Fruit fly (Drosophila melanogaster) whole organism, embryonic: ENCODE results near the gene Cdk5alpha.

Experiments
- CG10209 ChIP-seq: fragments of 200-800 bp; sonication (Bioruptor generic); optimal IDR thresholded peaks from 3 replicates; lab custom pipeline; 2017; ENCODE audit warnings: missing biosample characterization, mild to moderate bottlenecking, missing genetic modification characterization, missing genetic modification reagents
- CG10654 ChIP-seq: fragments of 200-800 bp; sonication (Bioruptor generic); optimal IDR thresholded peaks from 2 replicates; lab custom pipeline; 2016; ENCODE audit warnings: missing biosample characterization, missing genetic modification characterization
- CG11560 ChIP-seq: fragments of 200-800 bp; sonication (Bioruptor generic); IDR thresholded peaks from 3 replicates; pipeline ENCODE4 v1.3.6; 2022; ENCODE audit warnings: missing biosample characterization, missing genetic modification characterization
- CG12299 ChIP-seq: fragments of 200-800 bp; sonication (Bioruptor generic); optimal IDR thresholded peaks from 2 replicates; lab custom pipeline; 2018; ENCODE audit warnings: missing biosample characterization, mild to moderate bottlenecking, missing genetic modification characterization
- CG12391 ChIP-seq: fragments of 200-800 bp; sonication (Bioruptor generic); optimal IDR thresholded peaks from 3 replicates; lab custom pipeline; 2018; ENCODE audit warnings: missing biosample characterization, mild to moderate bottlenecking, missing genetic modification characterization, moderate library complexity
- CG14667 ChIP-seq: fragments of 200-800 bp; sonication (Bioruptor generic); IDR thresholded peaks from 2 replicates; pipeline ENCODE4 v1.3.6; 2022; ENCODE audit warnings: missing biosample characterization, missing genetic modification characterization
- CG15073 ChIP-seq: fragments of 200-800 bp; sonication (Bioruptor generic); optimal IDR thresholded peaks from 2 replicates; lab custom pipeline; 2016; ENCODE audit warnings: missing biosample characterization, missing genetic modification characterization
- CG1529 ChIP-seq: fragments of 200-800 bp; sonication (Bioruptor generic); optimal IDR thresholded peaks from 3 replicates; lab custom pipeline; 2018; ENCODE audit warnings: missing biosample characterization, missing genetic modification characterization
- CG16863 ChIP-seq: fragments of 200-800 bp; sonication (Bioruptor generic); optimal IDR thresholded peaks from 3 replicates; lab custom pipeline; 2016; ENCODE audit warnings: missing biosample characterization, missing genetic modification characterization
- CG17186 ChIP-seq: fragments of 200-800 bp; sonication (Bioruptor generic); optimal IDR thresholded peaks from 3 replicates; lab custom pipeline; 2017; ENCODE audit warnings: missing biosample characterization, missing genetic modification reagents, missing genetic modification characterization
- CG2875 ChIP-seq: fragments of 200-800 bp; sonication (Bioruptor generic); optimal IDR thresholded peaks from 2 replicates; lab custom pipeline; 2017; ENCODE audit warnings: missing biosample characterization, mild to moderate bottlenecking, missing genetic modification characterization, missing genetic modification reagents
- CG3065 ChIP-seq: fragments of 200-800 bp; sonication (Bioruptor generic); optimal IDR thresholded peaks from 2 replicates; lab custom pipeline; 2016; ENCODE audit warnings: missing biosample characterization, missing genetic modification characterization
- CG31365 ChIP-seq: fragments of 200-800 bp; sonication (Bioruptor generic); optimal IDR thresholded peaks from 2 replicates; lab custom pipeline; 2018; ENCODE audit warnings: missing biosample characterization, mild to moderate bottlenecking, missing genetic modification characterization
- CG42726 ChIP-seq: fragments of 200-800 bp; sonication (Bioruptor generic); IDR thresholded peaks from 2 replicates; pipeline ENCODE4 v1.3.6; 2022; ENCODE audit warnings: missing biosample characterization, missing genetic modification characterization; ENCODE audit not compliant: partially characterized antibody
- CG4820 ChIP-seq: fragments of 200-800 bp; sonication (Bioruptor generic); optimal IDR thresholded peaks from 3 replicates; lab custom pipeline; 2016; ENCODE audit warnings: missing biosample characterization, missing genetic modification characterization
- CG6175 ChIP-seq: fragments of 200-800 bp; sonication (Bioruptor generic); IDR thresholded peaks from 3 replicates; pipeline ENCODE4 v1.3.6; 2022; ENCODE audit warnings: missing biosample characterization, missing genetic modification characterization
- CG6272 ChIP-seq: fragments of 200-800 bp; sonication (Bioruptor generic); IDR thresholded peaks from 2 replicates; pipeline ENCODE4 v1.3.6; 2022; ENCODE audit warnings: missing biosample characterization, missing genetic modification characterization
- CG6791 ChIP-seq: fragments of 200-800 bp; sonication (Bioruptor generic); IDR thresholded peaks from 3 replicates; pipeline ENCODE4 v1.3.6; 2022; ENCODE audit warnings: missing biosample characterization, missing genetic modification characterization; ENCODE audit not compliant: partially characterized antibody
- CG8924 ChIP-seq: fragments of 200-800 bp; optimal IDR thresholded peaks from 3 replicates; lab custom pipeline; 2019; ENCODE audit warnings: missing biosample characterization, mild to moderate bottlenecking, missing genetic modification characterization, moderate library complexity
- CG9817 ChIP-seq: fragments of 200-800 bp; sonication (Bioruptor generic); optimal IDR thresholded peaks from 2 replicates; lab custom pipeline; 2018; ENCODE audit warnings: missing biosample characterization, mild to moderate bottlenecking, missing genetic modification characterization, moderate library complexity
- CHES-1-like ChIP-seq: fragments of 200-800 bp; sonication (Bioruptor generic); optimal IDR thresholded peaks from 2 replicates; lab custom pipeline; 2016; ENCODE audit warnings: missing biosample characterization, missing genetic modification characterization
- Dek ChIP-seq: fragments of 200-800 bp; sonication (Bioruptor generic); optimal IDR thresholded peaks from 3 replicates; lab custom pipeline; 2019; ENCODE audit warnings: missing biosample characterization, mild to moderate bottlenecking, missing genetic modification characterization, moderate library complexity
- Dip3 ChIP-seq: fragments of 200-800 bp; sonication (Bioruptor generic); optimal IDR thresholded peaks from 3 replicates; lab custom pipeline; 2016; ENCODE audit warnings: missing biosample characterization, missing genetic modification characterization
- Doc2 ChIP-seq: fragments of 200-800 bp; sonication (Bioruptor generic); IDR thresholded peaks from 2 replicates; pipeline ENCODE4 v1.3.6; 2022; ENCODE audit warnings: missing biosample characterization, missing genetic modification characterization
- Hr3 ChIP-seq: fragments of 200-800 bp; sonication (Bioruptor generic); optimal IDR thresholded peaks from 3 replicates; lab custom pipeline; 2016; ENCODE audit warnings: missing biosample characterization, missing genetic modification characterization
- Med ChIP-seq: fragments of 200-800 bp; sonication (Bioruptor generic); peaks from one replicate; lab custom pipeline; 2016; ENCODE audit warnings: missing biosample characterization, missing genetic modification characterization, mild to moderate bottlenecking, inconsistent platforms, moderate library complexity
- Neu2 ChIP-seq: fragments of 200-800 bp; sonication (Bioruptor generic); optimal IDR thresholded peaks from 3 replicates; lab custom pipeline; 2016; ENCODE audit warnings: missing biosample characterization, missing genetic modification characterization, borderline replicate concordance
- Pdp1 ChIP-seq, 2 experiments: fragments of 200-800 bp; sonication (Bioruptor generic); optimal IDR thresholded peaks; 3 replicates each; lab custom pipeline; 2016; ENCODE audit warnings: missing biosample characterization in 2 of 2, missing genetic modification characterization in 2 of 2, mild to moderate bottlenecking in 1 of 2, moderate library complexity in 1 of 2
- Six4 ChIP-seq: fragments of 200-800 bp; sonication (Bioruptor generic); optimal IDR thresholded peaks from 2 replicates; lab custom pipeline; 2016; ENCODE audit warnings: missing biosample characterization, missing genetic modification characterization
- Trl ChIP-seq, 3 experiments: fragments of >200 bp in 2 of 3; fragments of 200-800 bp in 1 of 3; sonication (Bioruptor generic) in 1 of 3; optimal IDR thresholded peaks; 2 replicates in 1 of 3; 3 replicates in 2 of 3; lab custom pipeline; 2016 to 2017; ENCODE audit warnings: missing biosample characterization in 1 of 3, missing genetic modification characterization in 1 of 3
- Xrp1 ChIP-seq: fragments of 200-800 bp; sonication (Bioruptor generic); IDR thresholded peaks from 2 replicates; pipeline ENCODE4 v1.3.6; 2022; ENCODE audit warnings: missing biosample characterization, missing genetic modification characterization
- dati ChIP-seq: fragments of 200-800 bp; sonication (Bioruptor generic); IDR thresholded peaks from 2 replicates; pipeline ENCODE4 v1.3.6; 2022; ENCODE audit warnings: missing biosample characterization, missing genetic modification characterization
- dm ChIP-seq: fragments of 200-800 bp; sonication (Bioruptor generic); optimal IDR thresholded peaks from 3 replicates; lab custom pipeline; 2016; ENCODE audit warnings: missing biosample characterization, missing genetic modification characterization
- emc ChIP-seq: fragments of 200-800 bp; sonication (Bioruptor generic); optimal IDR thresholded peaks from 2 replicates; lab custom pipeline; 2016; ENCODE audit warnings: missing biosample characterization, missing genetic modification characterization
- esg ChIP-seq: fragments of 200-800 bp; sonication (Bioruptor generic); conservative IDR thresholded peaks from 2 replicates; pipeline ENCODE4 v1.3.6; 2022; ENCODE audit warnings: missing biosample characterization, missing genetic modification characterization
- gem ChIP-seq: fragments of 200-800 bp; sonication (Bioruptor generic); optimal IDR thresholded peaks from 2 replicates; lab custom pipeline; 2019; ENCODE audit warnings: missing biosample characterization, mild to moderate bottlenecking, missing genetic modification characterization, moderate library complexity
- jing ChIP-seq: fragments of 200-800 bp; sonication (Bioruptor generic); optimal IDR thresholded peaks from 2 replicates; lab custom pipeline; 2018; ENCODE audit warnings: missing biosample characterization, mild to moderate bottlenecking, missing genetic modification characterization
- lilli ChIP-seq: fragments of 200-800 bp; sonication (Bioruptor generic); optimal IDR thresholded peaks from 3 replicates; lab custom pipeline; 2016; ENCODE audit warnings: missing biosample characterization, missing genetic modification characterization
- nau ChIP-seq: fragments of 200-800 bp; sonication (Bioruptor generic); optimal IDR thresholded peaks from 3 replicates; lab custom pipeline; 2017; ENCODE audit warnings: missing biosample characterization, mild to moderate bottlenecking, missing genetic modification characterization, missing genetic modification reagents
- pan ChIP-seq, 4 experiments: fragments of >200 bp in 3 of 4; fragments of 200-800 bp in 1 of 4; sonication (Bioruptor generic) in 1 of 4; optimal IDR thresholded peaks in 3 of 4; IDR thresholded peaks in 1 of 4; 2 replicates each; pipeline versions ENCODE4 v1.3.6 to Lab custom; 2017 to 2022; ENCODE audit warnings: missing biosample characterization in 2 of 4, missing genetic modification characterization in 2 of 4, mixed read lengths in 1 of 4
- peb ChIP-seq: fragments of 200-800 bp; sonication (Bioruptor generic); IDR thresholded peaks from 2 replicates; pipeline ENCODE4 v1.3.6; 2022; ENCODE audit warnings: missing biosample characterization, missing genetic modification characterization
- pho ChIP-seq: fragments of 200-800 bp; sonication (Bioruptor generic); optimal IDR thresholded peaks from 2 replicates; lab custom pipeline; 2016; ENCODE audit warnings: missing biosample characterization, missing genetic modification characterization
- repo ChIP-seq: fragments of 200-800 bp; sonication (Bioruptor generic); optimal IDR thresholded peaks from 2 replicates; lab custom pipeline; 2016; ENCODE audit warnings: missing biosample characterization, missing genetic modification characterization
- row ChIP-seq: fragments of 200-800 bp; sonication (Bioruptor generic); IDR thresholded peaks from 3 replicates; pipeline ENCODE4 v1.3.6; 2022; ENCODE audit warnings: missing biosample characterization, missing genetic modification characterization
- slbo ChIP-seq: fragments of 200-800 bp; sonication (Bioruptor generic); IDR thresholded peaks from 2 replicates; pipeline ENCODE4 v1.3.6; 2022; ENCODE audit warnings: missing biosample characterization, missing genetic modification characterization
- so ChIP-seq: fragments of 200-800 bp; sonication (Bioruptor generic); IDR thresholded peaks from 3 replicates; pipeline ENCODE4 v1.3.6; 2022; ENCODE audit warnings: missing biosample characterization, missing genetic modification characterization
- toy ChIP-seq: fragments of 200-800 bp; sonication (Bioruptor generic); IDR thresholded peaks from 2 replicates; pipeline ENCODE4 v1.3.6; 2022; ENCODE audit warnings: missing biosample characterization, missing genetic modification characterization
- wek ChIP-seq: fragments of 200-800 bp; sonication (Bioruptor generic); optimal IDR thresholded peaks from 3 replicates; lab custom pipeline; 2018; ENCODE audit warnings: missing biosample characterization, mild to moderate bottlenecking, missing genetic modification characterization, moderate library complexity
- yki ChIP-seq: fragments of >200 bp; optimal IDR thresholded peaks from 3 replicates; lab custom pipeline; 2018
- z ChIP-seq: fragments of 200-800 bp; sonication (Bioruptor generic); IDR thresholded peaks from 3 replicates; pipeline ENCODE4 v1.3.6; 2022; ENCODE audit warnings: missing biosample characterization, missing genetic modification characterization
- zen2 ChIP-seq: fragments of 200-800 bp; sonication (Bioruptor generic); IDR thresholded peaks from 3 replicates; pipeline ENCODE4 v1.3.6; 2022; ENCODE audit warnings: missing biosample characterization, missing genetic modification characterization; ENCODE audit not compliant: partially characterized antibody

Gene Cdk5alpha

DNA sequence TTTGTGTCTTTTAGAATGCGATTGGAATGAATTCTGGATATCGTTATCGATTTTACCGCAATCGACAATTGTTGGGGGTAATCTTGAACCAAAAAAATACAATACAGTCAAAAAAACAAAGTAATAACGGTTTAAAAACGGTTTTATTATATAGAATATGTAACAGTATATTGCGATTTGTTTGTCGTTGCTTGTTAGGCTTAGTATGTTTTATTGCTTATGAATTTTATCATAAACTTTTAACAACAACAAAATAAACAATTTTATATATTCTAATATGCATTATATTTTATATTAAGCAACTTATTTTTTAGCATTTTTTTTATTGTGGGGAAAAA lies 11.0 kb downstream of the Cdk5alpha start, which contains the start of gene CYLD (continued):
- no peak for TF ChIP-seq Dip3 (GFP tag; lab: Kevin White, UChicago)
- TF ChIP-seq yki (lab: Kevin White, UChicago), result no peak
- TF ChIP-seq CG3065 (GFP tag; lab: Kevin White, UChicago), result peak; percentile 47
- TF ChIP-seq z (GFP tag; lab: Robert Waterston, UW), result no peak
- no peak for TF ChIP-seq emc
- peak; percentile 83 for TF ChIP-seq CG8924
- TF ChIP-seq CG31365 (tag; lab: Kevin White, UChicago), result no peak
- no peak for TF ChIP-seq CG6272
- no peak for TF ChIP-seq CG15073 (GFP tag; lab: Kevin White, UChicago)
- peak; percentile 41 for TF ChIP-seq CG2875 (GFP tag; lab: Kevin White, UChicago)
- peak; percentile 77 for TF ChIP-seq row (GFP tag; lab: Robert Waterston, UW)
- no peak for TF ChIP-seq CG6175 (GFP tag; lab: Robert Waterston, UW)
- TF ChIP-seq pan (optimal IDR thresholded peaks at IDR 0.05; lab: Kevin White, UChicago), result no peak
- peak in 1 of 2 experiments; percentile 77 for TF ChIP-seq pan (GFP tag; optimal IDR thresholded peaks at IDR 0.05 in 1 of 2, IDR thresholded peaks at IDR 0.05 in 1 of 2)
- TF ChIP-seq lilli, result peak; percentile 53
- TF ChIP-seq Dek, result no peak
- peak; percentile 89 for TF ChIP-seq gem
- peak; percentile 76 for TF ChIP-seq Xrp1 (GFP tag; lab: Robert Waterston, UW)
- peak; percentile 25 for TF ChIP-seq CG1529 (GFP tag; lab: Kevin White, UChicago)
- TF ChIP-seq CG16863 (GFP tag; lab: Kevin White, UChicago), result peak; percentile 14
- peak; percentile 27 for TF ChIP-seq CHES-1-like (GFP tag; lab: Kevin White, UChicago)
- TF ChIP-seq dm (GFP tag; lab: Kevin White, UChicago), result no peak
- no peak for TF ChIP-seq CG6791 (GFP tag; lab: Robert Waterston, UW)
- no peak for TF ChIP-seq dati
- no peak for TF ChIP-seq CG11560 (tag; lab: Robert Waterston, UW)
- peak in 1 of 2 experiments; percentile 26 for TF ChIP-seq Pdp1 (GFP tag; optimal IDR thresholded peaks at IDR 0.05; lab: Kevin White, UChicago)
- no peak for TF ChIP-seq CG17186 (GFP tag; lab: Kevin White, UChicago)
- TF ChIP-seq so (GFP tag; lab: Robert Waterston, UW), result no peak
- TF ChIP-seq CG14667 (GFP tag; lab: Robert Waterston, UW), result no peak
- no peak for TF ChIP-seq zen2 (GFP tag; lab: Robert Waterston, UW)
- peak; percentile 60 for TF ChIP-seq CG4820
- no peak for TF ChIP-seq Doc2
- TF ChIP-seq Six4, result peak; percentile 63
- TF ChIP-seq nau (GFP tag; lab: Kevin White, UChicago), result no peak
- TF ChIP-seq repo (GFP tag; lab: Kevin White, UChicago), result no peak
- no peak for TF ChIP-seq toy (GFP tag; lab: Robert Waterston, UW)
- TF ChIP-seq pho (GFP tag; lab: Kevin White, UChicago), result peak; percentile 18
- TF ChIP-seq wek (GFP tag; lab: Kevin White, UChicago), result peak; percentile 97
- peak; percentile 52 for TF ChIP-seq CG10209 (GFP tag; lab: Kevin White, UChicago)
- TF ChIP-seq CG12299 (tag; lab: Kevin White, UChicago), result peak; percentile 75
- peak; percentile 77 for TF ChIP-seq slbo (GFP tag; lab: Robert Waterston, UW)
- TF ChIP-seq Trl (optimal IDR thresholded peaks at IDR 0.05; lab: Kevin White, UChicago), result no peak
- peak; percentile 31 for TF ChIP-seq Trl (GFP tag; optimal IDR thresholded peaks at IDR 0.05; lab: Kevin White, UChicago)
- no peak for TF ChIP-seq peb (GFP tag; lab: Robert Waterston, UW)
- TF ChIP-seq CG10654 (GFP tag; lab: Kevin White, UChicago), result peak; percentile 61
- no peak for TF ChIP-seq CG42726 (GFP tag; lab: Robert Waterston, UW)
- peak; percentile 83 for TF ChIP-seq Med (GFP tag; lab: Kevin White, UChicago)
- TF ChIP-seq CG9817, result no peak
- TF ChIP-seq Neu2 (GFP tag; lab: Kevin White, UChicago), result no peak
- TF ChIP-seq jing (GFP tag; lab: Kevin White, UChicago), result no peak
- TF ChIP-seq Hr3 (GFP tag; lab: Kevin White, UChicago), result peak; percentile 71
- TF ChIP-seq CG12391 (tag; lab: Kevin White, UChicago), result peak; percentile 87
- no peak; the same call in 1 of the 2 replicates for TF ChIP-seq esg (GFP tag; lab: Robert Waterston, UW)
